Worm (Caenorhabditis elegans): ENCODE results near the gene mttu-1.
"Not testable (repeated sequence)": the region's sequence is repeated elsewhere in the genome, so short reads cannot be mapped to it uniquely, and the experiment has no call there.

The mttu-1 gene

ce11 chrIV:11284102-11284531 lies 12.6 kb downstream of the mttu-1 start:
- TF ChIP-seq W03F9.2 (tag; optimal IDR thresholded peaks at IDR 0.05) (no peak), him-1 (tag; optimal IDR thresholded peaks at IDR 0.05) (no peak), dao-5 (tag; optimal IDR thresholded peaks at IDR 0.05) (no peak)

ce11 chrIV:11276026-11276425 lies 20.7 kb downstream of the mttu-1 start:
- no peak for TF ChIP-seq him-1 (tag; optimal IDR thresholded peaks at IDR 0.05)
- TF ChIP-seq dao-5 (tag; optimal IDR thresholded peaks at IDR 0.05): no peak
- TF ChIP-seq W03F9.2 (tag; optimal IDR thresholded peaks at IDR 0.05): no peak

- no peak for TF ChIP-seq dao-5 (tag; optimal IDR thresholded peaks at IDR 0.05)
- TF ChIP-seq W03F9.2 (tag; optimal IDR thresholded peaks at IDR 0.05): no peak
- no peak for TF ChIP-seq him-1 (tag; optimal IDR thresholded peaks at IDR 0.05)
Measured at ce11 chrIV:11273151-11273550, 23.5 kb downstream of the mttu-1 start, which contains the start of gene gtl-2. Gene gtl-2 (plus strand): TSS chrIV:11273451.

ce11 chrIV:11271262-11271661 lies 25.4 kb downstream of the mttu-1 start, which contains the start of gene nhr-7:
Gene nhr-7 (minus strand): TSS chrIV:11271362.
- no peak for TF ChIP-seq dao-5 (tag; optimal IDR thresholded peaks at IDR 0.05)
- TF ChIP-seq him-1 (tag; optimal IDR thresholded peaks at IDR 0.05): no peak
- TF ChIP-seq W03F9.2 (tag; optimal IDR thresholded peaks at IDR 0.05): no peak

- TF ChIP-seq dao-5 (tag; optimal IDR thresholded peaks at IDR 0.05): no peak
- no peak for TF ChIP-seq him-1 (tag; optimal IDR thresholded peaks at IDR 0.05)
Measured at ce11 chrIV:11269483-11269882, 27.2 kb downstream of the mttu-1 start.

ce11 chrIV:11266090-11266489 lies 30.6 kb downstream of the mttu-1 start, which contains the start of gene col-127:
Gene col-127 (minus strand): TSS chrIV:11266190.
- no peak for TF ChIP-seq him-1 (tag; optimal IDR thresholded peaks at IDR 0.05)
- TF ChIP-seq W03F9.2 (tag; optimal IDR thresholded peaks at IDR 0.05): no peak
- TF ChIP-seq dao-5 (tag; optimal IDR thresholded peaks at IDR 0.05): no peak

- TF ChIP-seq him-1, dao-5, W03F9.2 (tag; optimal IDR thresholded peaks at IDR 0.05): not testable (repeated sequence)
Measured at ce11 chrIV:11263101-11263500, 33.6 kb downstream of the mttu-1 start, which contains the start of gene col-126. Gene col-126 (plus strand): TSS chrIV:11263401.

ce11 chrIV:11261535-11261934 lies 35.2 kb downstream of the mttu-1 start, which contains the start of gene F54D1.1:
Gene F54D1.1 (plus strand): TSS chrIV:11261835.
- TF ChIP-seq dao-5 (tag; optimal IDR thresholded peaks at IDR 0.05) (no peak), him-1 (tag; optimal IDR thresholded peaks at IDR 0.05) (no peak), W03F9.2 (tag; optimal IDR thresholded peaks at IDR 0.05) (no peak)

- TF ChIP-seq him-1 (tag; optimal IDR thresholded peaks at IDR 0.05) (no peak), W03F9.2 (tag; optimal IDR thresholded peaks at IDR 0.05) (no peak), dao-5 (tag; optimal IDR thresholded peaks at IDR 0.05) (no peak)
Measured at ce11 chrIV:11260544-11261227, 36.0 kb downstream of the mttu-1 start, which contains the start of gene C05C12.5. Gene C05C12.5 (minus strand): TSS chrIV:11261185.

ce11 chrIV:11259485-11259972 lies 37.2 kb downstream of the mttu-1 start, which contains the start of gene gtl-1:
Gene gtl-1 (minus strand): TSS chrIV:11259535.
- TF ChIP-seq dao-5 (tag; optimal IDR thresholded peaks at IDR 0.05): no peak

ce11 chrIV:11257476-11257875 lies 39.2 kb downstream of the mttu-1 start:
- TF ChIP-seq W03F9.2 (tag; optimal IDR thresholded peaks at IDR 0.05): no peak

- not testable (repeated sequence) for TF ChIP-seq him-1, W03F9.2, dao-5 (tag; optimal IDR thresholded peaks at IDR 0.05)
Measured at ce11 chrIV:11253689-11254088, 43.0 kb downstream of the mttu-1 start, which contains the start of gene C05C12.1. Gene C05C12.1 (plus strand): TSS chrIV:11253989.

ce11 chrIV:11248031-11248631 lies 48.6 kb downstream of the mttu-1 start, which contains the start of gene C05C12.4:
Gene C05C12.4 (minus strand): TSS chrIV:11248081.
- no peak for TF ChIP-seq him-1 (tag; optimal IDR thresholded peaks at IDR 0.05)
- no peak for TF ChIP-seq dao-5 (tag; optimal IDR thresholded peaks at IDR 0.05)
- no peak for TF ChIP-seq W03F9.2 (tag; optimal IDR thresholded peaks at IDR 0.05)

- TF ChIP-seq W03F9.2 (tag; optimal IDR thresholded peaks at IDR 0.05): no peak
- TF ChIP-seq dao-5 (tag; optimal IDR thresholded peaks at IDR 0.05): no peak
- TF ChIP-seq him-1 (tag; optimal IDR thresholded peaks at IDR 0.05): no peak
Measured at ce11 chrIV:11247434-11247833, 49.3 kb downstream of the mttu-1 start.

All from whole organism, L4/young adult.